Worm (Caenorhabditis elegans) whole organism, L2 larva: Measurements from ENCODE around the gene otpl-2.

Experiments
- C34F6.9 ChIP-seq: fragments of 150-350 bp; optimal IDR thresholded peaks from 2 replicates; lab custom pipeline; 2014; ENCODE audit warnings: missing biosample characterization, missing genetic modification characterization
- R02D3.7 ChIP-seq: fragments of 150-350 bp; optimal IDR thresholded peaks from 2 replicates; lab custom pipeline; 2014; ENCODE audit warnings: missing biosample characterization, missing genetic modification characterization
- Y55F3AM.14 ChIP-seq: fragments of 200-800 bp; sonication (Bioruptor generic); optimal IDR thresholded peaks from 2 replicates; lab custom pipeline; 2018; ENCODE audit warnings: mild to moderate bottlenecking, missing genetic modification characterization, missing compliant biosample characterization
- ZK546.5 ChIP-seq: sonication (generic microtip); optimal IDR thresholded peaks from 2 replicates; lab custom pipeline; 2017; ENCODE audit warnings: missing biosample characterization, missing genetic modification characterization
- alr-1 ChIP-seq: fragments of 150-350 bp; optimal IDR thresholded peaks from 2 replicates; lab custom pipeline; 2014; ENCODE audit warnings: missing biosample characterization, missing genetic modification characterization
- ama-1 ChIP-seq: fragments of 150-350 bp; optimal IDR thresholded peaks from 2 replicates; lab custom pipeline; 2018; ENCODE audit warnings: inconsistent platforms
- ceh-82 ChIP-seq: fragments of 150-350 bp; optimal IDR thresholded peaks from 2 replicates; lab custom pipeline; 2014; ENCODE audit warnings: missing biosample characterization, missing genetic modification characterization
- crh-2 ChIP-seq: sonication (generic microtip); optimal IDR thresholded peaks from 2 replicates; lab custom pipeline; 2017; ENCODE audit warnings: missing biosample characterization, missing genetic modification characterization
- dmd-4 ChIP-seq: sonication (generic microtip); optimal IDR thresholded peaks from 2 replicates; lab custom pipeline; 2017; ENCODE audit warnings: missing biosample characterization, missing genetic modification characterization
- egl-27 ChIP-seq: sonication (generic microtip); optimal IDR thresholded peaks from 3 replicates; lab custom pipeline; 2017; ENCODE audit warnings: missing biosample characterization, missing genetic modification reagents, missing genetic modification characterization
- elt-1 ChIP-seq: fragments of 150-350 bp; optimal IDR thresholded peaks from 2 replicates; lab custom pipeline; 2014; ENCODE audit warnings: missing biosample characterization, missing genetic modification characterization
- elt-3 ChIP-seq: sonication (generic microtip); optimal IDR thresholded peaks from 2 replicates; lab custom pipeline; 2017; ENCODE audit warnings: missing biosample characterization, missing genetic modification characterization
- fos-1 ChIP-seq: fragments of 150-350 bp; optimal IDR thresholded peaks from 2 replicates; lab custom pipeline; 2014; ENCODE audit warnings: missing biosample characterization, missing genetic modification characterization
- gmeb-1 ChIP-seq: fragments of 150-350 bp; optimal IDR thresholded peaks from 2 replicates; lab custom pipeline; 2014; ENCODE audit warnings: missing biosample characterization, missing genetic modification characterization
- lin-11 ChIP-seq: fragments of 150-350 bp; sonication (generic microtip); optimal IDR thresholded peaks from 2 replicates; lab custom pipeline; 2014; ENCODE audit warnings: missing biosample characterization, missing genetic modification characterization, inconsistent platforms, mixed read lengths
- lin-39 ChIP-seq: fragments of 150-350 bp; optimal IDR thresholded peaks from 2 replicates; lab custom pipeline; 2014; ENCODE audit warnings: missing biosample characterization, missing genetic modification reagents, missing genetic modification characterization
- lsy-2 ChIP-seq, 2 experiments: fragments of 150-350 bp in 1 of 2; sonication (generic microtip) in 1 of 2; optimal IDR thresholded peaks; 2 replicates each; lab custom pipeline; 2014 to 2017; ENCODE audit warnings: missing biosample characterization in 2 of 2, missing genetic modification characterization in 2 of 2
- mab-5 ChIP-seq: fragments of 150-350 bp; optimal IDR thresholded peaks from 2 replicates; lab custom pipeline; 2014; ENCODE audit warnings: missing biosample characterization, missing genetic modification characterization
- mbf-1 ChIP-seq: sonication (generic microtip); optimal IDR thresholded peaks from 2 replicates; lab custom pipeline; 2017; ENCODE audit warnings: missing biosample characterization, missing genetic modification characterization
- nhr-11 ChIP-seq: fragments of 150-350 bp; optimal IDR thresholded peaks from 2 replicates; lab custom pipeline; 2014; ENCODE audit warnings: missing biosample characterization, missing genetic modification characterization
- nhr-129 ChIP-seq: fragments of 150-350 bp; optimal IDR thresholded peaks from 2 replicates; lab custom pipeline; 2014; ENCODE audit warnings: missing biosample characterization, missing genetic modification characterization
- nhr-21 ChIP-seq: fragments of 150-350 bp; optimal IDR thresholded peaks from 2 replicates; lab custom pipeline; 2014; ENCODE audit warnings: missing biosample characterization, missing genetic modification characterization
- nhr-23 ChIP-seq: fragments of 150-350 bp; optimal IDR thresholded peaks from 2 replicates; lab custom pipeline; 2014; ENCODE audit warnings: missing biosample characterization, missing genetic modification reagents, missing genetic modification characterization
- nhr-237 ChIP-seq: fragments of 150-350 bp; optimal IDR thresholded peaks from 2 replicates; lab custom pipeline; 2014; ENCODE audit warnings: missing biosample characterization, missing genetic modification characterization
- nhr-6 ChIP-seq: fragments of 150-350 bp; optimal IDR thresholded peaks from 2 replicates; lab custom pipeline; 2014; ENCODE audit warnings: missing biosample characterization, missing genetic modification characterization
- peb-1 ChIP-seq: fragments of 150-350 bp; optimal IDR thresholded peaks from 2 replicates; lab custom pipeline; 2014; ENCODE audit warnings: missing biosample characterization, missing genetic modification characterization
- sem-4 ChIP-seq: fragments of 150-350 bp; optimal IDR thresholded peaks from 2 replicates; lab custom pipeline; 2014; ENCODE audit warnings: missing biosample characterization, missing genetic modification reagents, missing genetic modification characterization
- skn-1 ChIP-seq: sonication (generic microtip); optimal IDR thresholded peaks from 2 replicates; lab custom pipeline; 2017; ENCODE audit warnings: missing biosample characterization, missing genetic modification characterization
- sma-9 ChIP-seq, 2 experiments: fragments of 150-350 bp in 1 of 2; sonication (generic microtip) in 1 of 2; optimal IDR thresholded peaks; 2 replicates each; lab custom pipeline; 2014 to 2016; ENCODE audit warnings: missing genetic modification characterization in 2 of 2, mild to moderate bottlenecking in 1 of 2, missing biosample characterization in 1 of 2, missing compliant biosample characterization in 1 of 2, missing genetic modification reagents in 1 of 2, moderate library complexity in 1 of 2
- snpc-4 ChIP-seq: fragments of 150-350 bp; optimal IDR thresholded peaks from 2 replicates; lab custom pipeline; 2014; ENCODE audit warnings: missing biosample characterization, missing genetic modification characterization
- unc-39 ChIP-seq: fragments of 150-350 bp; optimal IDR thresholded peaks from 2 replicates; lab custom pipeline; 2014; ENCODE audit warnings: missing biosample characterization, missing genetic modification characterization
- unc-62 ChIP-seq: fragments of 150-350 bp; optimal IDR thresholded peaks from 2 replicates; lab custom pipeline; 2014; ENCODE audit warnings: missing biosample characterization, missing genetic modification reagents, missing genetic modification characterization
- zag-1 ChIP-seq: fragments of 150-350 bp; optimal IDR thresholded peaks from 2 replicates; lab custom pipeline; 2014; ENCODE audit warnings: missing biosample characterization, missing genetic modification characterization
- ztf-11 ChIP-seq: sonication (generic microtip); optimal IDR thresholded peaks from 2 replicates; lab custom pipeline; 2017; ENCODE audit warnings: missing biosample characterization, missing genetic modification characterization
- ztf-4 ChIP-seq: fragments of 150-350 bp; optimal IDR thresholded peaks from 2 replicates; lab custom pipeline; 2014; ENCODE audit warnings: missing biosample characterization, missing genetic modification characterization

Gene otpl-2

DNA sequence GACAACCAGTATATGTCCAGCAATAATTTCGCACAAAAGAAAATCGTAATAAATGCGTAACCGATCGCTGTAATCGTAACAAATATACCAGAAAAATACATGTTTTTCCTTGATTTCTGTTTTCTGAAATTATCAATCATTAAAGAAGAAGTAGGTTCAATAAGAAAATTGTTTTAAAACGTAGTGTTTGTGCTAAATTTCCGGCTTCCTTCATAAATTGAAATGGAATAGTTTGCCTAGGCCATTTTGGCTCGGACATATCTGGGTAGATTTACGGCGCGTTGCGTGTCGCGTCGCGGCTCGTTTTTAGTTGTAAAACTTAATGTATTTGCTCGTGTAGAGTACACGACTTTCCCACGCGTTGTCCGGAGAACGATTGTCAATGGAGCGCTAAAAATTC is 9.4 kb downstream of the otpl-2 start, which contains the start of gene F38H12.5:
F38H12.5 (minus strand) TSS at position 101 of the 400 bp plus-strand sequence.
- TF ChIP-seq nhr-11 (tag; lab: Kevin White, UChicago): no peak
- TF ChIP-seq nhr-237 (tag; lab: Kevin White, UChicago): no peak
- no peak for TF ChIP-seq peb-1 (tag; lab: Kevin White, UChicago)
- TF ChIP-seq snpc-4 (tag; lab: Kevin White, UChicago): no peak
- no peak for TF ChIP-seq gmeb-1
- TF ChIP-seq sem-4 (tag; lab: Kevin White, UChicago): no peak
- TF ChIP-seq ceh-82 (tag; lab: Kevin White, UChicago): no peak
- no peak for TF ChIP-seq mab-5
- TF ChIP-seq zag-1 (tag; lab: Kevin White, UChicago): no peak
- no peak for TF ChIP-seq R02D3.7 (tag; lab: Kevin White, UChicago)
- no peak for TF ChIP-seq skn-1 (tag; lab: Kevin White, UChicago)
- TF ChIP-seq nhr-21 (tag; lab: Kevin White, UChicago): no peak
- no peak for TF ChIP-seq nhr-129 (tag; lab: Kevin White, UChicago)
- no peak for TF ChIP-seq unc-62 (GFP tag; lab: Kevin White, UChicago)
- no peak for TF ChIP-seq ZK546.5 (tag; lab: Kevin White, UChicago)
- no peak for TF ChIP-seq ztf-4 (tag; lab: Kevin White, UChicago)

DNA sequence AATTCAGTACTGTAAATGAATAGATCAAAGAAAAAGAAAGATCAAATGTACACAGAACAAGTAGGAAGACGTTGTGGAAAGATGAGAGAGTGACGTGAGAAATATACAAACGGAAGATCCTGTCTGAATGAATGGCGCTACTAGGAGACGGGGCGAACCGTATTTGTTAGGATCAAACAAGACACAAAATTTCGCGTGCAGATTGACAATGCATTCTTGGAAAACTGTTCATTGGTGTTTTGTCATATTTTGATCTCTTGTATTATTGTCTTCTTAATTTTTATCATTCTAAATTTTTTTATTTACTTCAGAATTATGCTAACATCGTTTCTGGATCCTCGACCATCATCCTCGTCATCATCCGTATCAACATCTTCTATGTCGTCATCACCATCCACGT is 21.2 kb downstream of the otpl-2 start, which contains the start of gene nhr-181:
nhr-181 (plus strand) TSS at position 301 of the 400 bp plus-strand sequence.
- no peak for TF ChIP-seq lsy-2 (tag; optimal IDR thresholded peaks at IDR 0.05; lab: Kevin White, UChicago)
- no peak for TF ChIP-seq ZK546.5 (tag; lab: Kevin White, UChicago)
- TF ChIP-seq nhr-23 (tag; lab: Kevin White, UChicago): no peak
- no peak for TF ChIP-seq mab-5
- TF ChIP-seq fos-1 (tag; lab: Kevin White, UChicago): no peak
- no peak for TF ChIP-seq nhr-129 (tag; lab: Kevin White, UChicago)
- TF ChIP-seq elt-1 (tag; lab: Kevin White, UChicago): no peak
- no peak for TF ChIP-seq egl-27 (tag; lab: Kevin White, UChicago)
- no peak for TF ChIP-seq zag-1 (tag; lab: Kevin White, UChicago)
- TF ChIP-seq unc-39: no peak
- no peak for TF ChIP-seq alr-1 (tag; lab: Kevin White, UChicago)
- no peak for TF ChIP-seq nhr-237 (tag; lab: Kevin White, UChicago)
- no peak for TF ChIP-seq elt-3 (tag; lab: Kevin White, UChicago)

DNA sequence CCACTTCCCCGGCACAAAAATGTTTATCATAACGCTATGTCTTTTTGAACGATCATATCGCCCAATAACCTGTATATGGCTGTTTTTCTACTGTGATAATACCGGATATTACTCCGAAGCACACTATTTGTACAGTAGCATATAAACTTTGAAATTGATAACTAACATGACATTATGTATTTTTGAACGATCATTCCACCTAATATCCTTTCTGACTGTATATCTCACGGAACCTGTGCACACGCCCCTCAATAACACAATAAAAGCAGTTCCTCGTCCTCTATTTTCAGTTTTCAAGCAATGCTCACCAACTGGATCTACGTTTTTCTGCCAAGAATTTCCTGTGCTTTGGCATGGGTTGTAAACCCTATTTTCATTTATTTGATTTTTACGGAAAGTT is 28.0 kb downstream of the otpl-2 start, which contains the start of gene srj-40:
srj-40 (plus strand) TSS at position 301 of the 400 bp plus-strand sequence.
- TF ChIP-seq crh-2: no peak
- no peak for TF ChIP-seq ama-1 (lab: Kevin White, UChicago)
- no peak for TF ChIP-seq nhr-23 (tag; lab: Kevin White, UChicago)
- TF ChIP-seq lsy-2 (tag; optimal IDR thresholded peaks at IDR 0.05; lab: Kevin White, UChicago): no peak
- TF ChIP-seq nhr-11 (tag; lab: Kevin White, UChicago): no peak
- no peak for TF ChIP-seq dmd-4 (tag; lab: Kevin White, UChicago)
- no peak for TF ChIP-seq nhr-21 (tag; lab: Kevin White, UChicago)
- no peak for TF ChIP-seq unc-39
- no peak for TF ChIP-seq sem-4 (tag; lab: Kevin White, UChicago)
- no peak for TF ChIP-seq lin-39 (tag; lab: Kevin White, UChicago)
- no peak for TF ChIP-seq Y55F3AM.14
- no peak for TF ChIP-seq nhr-6 (tag; lab: Kevin White, UChicago)
- TF ChIP-seq ztf-11: no peak
- TF ChIP-seq peb-1 (tag; lab: Kevin White, UChicago): no peak
- TF ChIP-seq gmeb-1: no peak
- TF ChIP-seq sma-9 (GFP tag; optimal IDR thresholded peaks at IDR 0.05; lab: Kevin White, UChicago): no peak
- TF ChIP-seq sma-9 (tag; optimal IDR thresholded peaks at IDR 0.05; lab: Kevin White, UChicago): no peak
- TF ChIP-seq nhr-237 (tag; lab: Kevin White, UChicago): no peak
- TF ChIP-seq C34F6.9 (tag; lab: Kevin White, UChicago): no peak

DNA sequence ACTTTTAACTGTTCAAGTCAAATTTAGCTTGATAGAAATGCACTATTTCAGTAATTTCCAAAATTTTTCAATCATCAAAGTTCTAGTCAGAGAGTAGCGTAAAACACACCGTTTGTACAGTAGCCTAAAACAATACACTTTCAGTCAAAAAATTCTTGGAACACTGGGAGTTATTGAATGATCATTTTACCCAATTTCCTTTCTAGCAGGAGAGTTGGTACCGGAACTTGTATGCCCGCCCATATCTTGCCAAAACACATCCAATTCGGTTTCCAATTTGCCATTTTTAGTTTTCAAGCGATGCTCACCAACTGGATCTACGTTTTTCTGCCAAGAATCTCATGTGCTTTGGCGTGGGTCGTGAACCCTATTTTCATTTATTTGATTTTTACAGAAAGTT is 30.7 kb downstream of the otpl-2 start, which contains the start of gene srj-39:
srj-39 (plus strand) TSS at position 301 of the 400 bp plus-strand sequence.
- TF ChIP-seq dmd-4 (tag; lab: Kevin White, UChicago) (no peak), mbf-1 (tag; lab: Kevin White, UChicago) (no peak), lin-11 (no peak), Y55F3AM.14 (no peak), mab-5 (no peak), gmeb-1 (no peak), snpc-4 (tag; lab: Kevin White, UChicago) (no peak), ceh-82 (tag; lab: Kevin White, UChicago) (no peak)
